Worm (Caenorhabditis elegans) whole organism, young adult: Measurements from ENCODE around the gene C51E3.10.
A peak's percentile ranks its signal among the peaks of the same experiment; 100 is the strongest.

Source experiments
- B0336.3 ChIP-seq: fragments of 200-800 bp; sonication (Bioruptor generic); IDR thresholded peaks from 2 replicates; pipeline ENCODE4 v1.3.6; 2022; ENCODE audit warnings: missing genetic modification characterization, missing compliant biosample characterization
- C17E4.6 ChIP-seq: fragments of 200-800 bp; sonication (Bioruptor generic); IDR thresholded peaks from 2 replicates; pipeline ENCODE4 v1.3.6; 2022; ENCODE audit warnings: missing genetic modification reagents, missing genetic modification characterization, missing compliant biosample characterization
- D2030.7 ChIP-seq: fragments of 200-800 bp; sonication (Bioruptor generic); IDR thresholded peaks from 2 replicates; pipeline ENCODE4 v1.3.6; 2022; ENCODE audit warnings: missing genetic modification reagents, missing genetic modification characterization, missing compliant biosample characterization
- F10E7.11 ChIP-seq: sonication (generic microtip); optimal IDR thresholded peaks from 2 replicates; lab custom pipeline; 2017; ENCODE audit warnings: mild to moderate bottlenecking, missing genetic modification characterization, moderate library complexity, missing compliant biosample characterization
- F33H1.4 ChIP-seq: fragments of 200-800 bp; sonication (Bioruptor generic); IDR thresholded peaks from 2 replicates; pipeline ENCODE4 v1.3.6; 2022; ENCODE audit warnings: missing genetic modification reagents, missing genetic modification characterization, missing compliant biosample characterization
- F39B2.1 ChIP-seq: fragments of 200-800 bp; sonication (Bioruptor generic); IDR thresholded peaks from 2 replicates; pipeline ENCODE4 v1.3.6; 2022; ENCODE audit warnings: missing genetic modification reagents, missing genetic modification characterization, missing compliant biosample characterization
- T26A5.8 ChIP-seq: sonication (generic microtip); optimal IDR thresholded peaks from 2 replicates; lab custom pipeline; 2016; ENCODE audit warnings: missing genetic modification characterization, missing compliant biosample characterization
- akir-1 ChIP-seq: fragments of 200-800 bp; sonication (Bioruptor generic); optimal IDR thresholded peaks from 2 replicates; lab custom pipeline; 2018; ENCODE audit warnings: mild to moderate bottlenecking, missing genetic modification characterization, moderate library complexity, missing compliant biosample characterization
- ama-1 ChIP-seq, 3 experiments: fragments of 150-350 bp in 1 of 3; sonication (generic microtip) in 2 of 3; optimal IDR thresholded peaks; 2 replicates each; lab custom pipeline; 2014 to 2018; ENCODE audit warnings: missing biosample characterization in 2 of 3, missing genetic modification characterization in 2 of 3, missing genetic modification reagents in 2 of 3
- athp-1 ChIP-seq: sonication (generic microtip); optimal IDR thresholded peaks from 2 replicates; lab custom pipeline; 2017; ENCODE audit warnings: mild to moderate bottlenecking, missing genetic modification characterization, missing compliant biosample characterization
- attf-3 ChIP-seq: fragments of 200-800 bp; sonication (Bioruptor generic); conservative IDR thresholded peaks from 2 replicates; pipeline ENCODE4 v1.3.6; 2022; ENCODE audit warnings: missing genetic modification reagents, missing genetic modification characterization, missing compliant biosample characterization
- bed-2 ChIP-seq: fragments of 200-800 bp; sonication (Bioruptor generic); IDR thresholded peaks from 2 replicates; pipeline ENCODE4 v1.3.6; 2022; ENCODE audit warnings: missing genetic modification reagents, missing genetic modification characterization, missing compliant biosample characterization
- ccch-3 ChIP-seq: fragments of 200-800 bp; sonication (Bioruptor generic); optimal IDR thresholded peaks from 2 replicates; lab custom pipeline; 2018; ENCODE audit warnings: mild to moderate bottlenecking, missing genetic modification characterization, missing compliant biosample characterization
- cebp-1 ChIP-seq, 2 experiments: fragments of 200-800 bp in 1 of 2; sonication (Bioruptor generic) in 1 of 2; sonication (generic microtip) in 1 of 2; IDR thresholded peaks in 1 of 2; optimal IDR thresholded peaks in 1 of 2; 2 replicates each; pipeline versions ENCODE4 v1.3.6 to Lab custom; 2017 to 2022; ENCODE audit warnings: missing compliant biosample characterization in 2 of 2, missing genetic modification characterization in 2 of 2, mild to moderate bottlenecking in 1 of 2, missing genetic modification reagents in 1 of 2, moderate library complexity in 1 of 2
- ceh-100 ChIP-seq: fragments of 200-800 bp; sonication (Bioruptor generic); IDR thresholded peaks from 2 replicates; pipeline ENCODE4 v1.3.6; 2022; ENCODE audit warnings: missing genetic modification reagents, missing genetic modification characterization, missing compliant biosample characterization
- ceh-27 ChIP-seq: fragments of 200-800 bp; sonication (Bioruptor generic); optimal IDR thresholded peaks from 2 replicates; lab custom pipeline; 2018; ENCODE audit warnings: mild to moderate bottlenecking, missing genetic modification characterization, moderate library complexity, missing compliant biosample characterization
- ceh-40 ChIP-seq: fragments of 200-800 bp; sonication (Bioruptor generic); IDR thresholded peaks from 2 replicates; pipeline ENCODE4 v1.3.6; 2022; ENCODE audit warnings: missing genetic modification characterization, missing compliant biosample characterization
- ceh-91 ChIP-seq: fragments of 200-800 bp; sonication (Bioruptor generic); IDR thresholded peaks from 2 replicates; pipeline ENCODE4 v1.3.6; 2022; ENCODE audit warnings: missing genetic modification reagents, missing genetic modification characterization, missing compliant biosample characterization
- chd-7 ChIP-seq: sonication (generic microtip); optimal IDR thresholded peaks from 2 replicates; lab custom pipeline; 2016; ENCODE audit warnings: mild to moderate bottlenecking, missing genetic modification characterization, moderate library complexity, missing compliant biosample characterization
- dpff-1 ChIP-seq: sonication (generic microtip); optimal IDR thresholded peaks from 2 replicates; lab custom pipeline; 2017; ENCODE audit warnings: mild to moderate bottlenecking, missing genetic modification characterization, missing compliant biosample characterization
- efl-1 ChIP-seq: fragments of 150-350 bp; optimal IDR thresholded peaks from 2 replicates; lab custom pipeline; 2014; ENCODE audit warnings: missing biosample characterization, missing genetic modification reagents, missing genetic modification characterization
- egrh-3 ChIP-seq: fragments of 200-800 bp; sonication (Bioruptor generic); IDR thresholded peaks from 2 replicates; pipeline ENCODE4 v1.3.6; 2022; ENCODE audit warnings: missing genetic modification reagents, missing genetic modification characterization, missing compliant biosample characterization
- gei-17 ChIP-seq: fragments of 200-800 bp; sonication (Bioruptor generic); optimal IDR thresholded peaks from 2 replicates; lab custom pipeline; 2018; ENCODE audit warnings: mild to moderate bottlenecking, missing genetic modification characterization, missing compliant biosample characterization
- hsf-1 ChIP-seq: fragments of 200-800 bp; sonication (Bioruptor generic); IDR thresholded peaks from 2 replicates; pipeline ENCODE4 v1.3.6; 2022; ENCODE audit warnings: missing genetic modification reagents, missing genetic modification characterization, missing compliant biosample characterization
- lag-1 ChIP-seq: fragments of 200-800 bp; sonication (Bioruptor generic); IDR thresholded peaks from 2 replicates; pipeline ENCODE4 v1.3.6; 2022; ENCODE audit warnings: missing genetic modification reagents, missing genetic modification characterization, missing compliant biosample characterization
- lin-54 ChIP-seq: fragments of 200-800 bp; sonication (Bioruptor generic); optimal IDR thresholded peaks from 2 replicates; lab custom pipeline; 2018; ENCODE audit warnings: mild to moderate bottlenecking, missing genetic modification characterization, missing compliant biosample characterization
- madf-10 ChIP-seq: sonication (generic microtip); optimal IDR thresholded peaks from 2 replicates; lab custom pipeline; 2016; ENCODE audit warnings: mild to moderate bottlenecking, missing genetic modification characterization, missing compliant biosample characterization
- madf-6 ChIP-seq: fragments of 200-800 bp; sonication (Bioruptor generic); IDR thresholded peaks from 2 replicates; pipeline ENCODE4 v1.3.6; 2022; ENCODE audit warnings: missing genetic modification reagents, missing genetic modification characterization, missing compliant biosample characterization
- mel-28 ChIP-seq: sonication (generic microtip); optimal IDR thresholded peaks from 2 replicates; lab custom pipeline; 2016; ENCODE audit warnings: borderline replicate concordance, mild to moderate bottlenecking, missing genetic modification characterization, missing compliant biosample characterization
- nfya-2 ChIP-seq: fragments of 200-800 bp; sonication (Bioruptor generic); IDR thresholded peaks from 2 replicates; pipeline ENCODE4 v1.3.6; 2022; ENCODE audit warnings: missing genetic modification reagents, missing genetic modification characterization, missing compliant biosample characterization
- nfyb-1 ChIP-seq: fragments of 200-800 bp; sonication (Bioruptor generic); IDR thresholded peaks from 2 replicates; pipeline ENCODE4 v1.3.6; 2022; ENCODE audit warnings: missing genetic modification reagents, missing genetic modification characterization, missing compliant biosample characterization
- nhr-27 ChIP-seq: fragments of 200-800 bp; sonication (Bioruptor generic); optimal IDR thresholded peaks from 2 replicates; lab custom pipeline; 2018; ENCODE audit warnings: mild to moderate bottlenecking, missing genetic modification characterization, moderate library complexity, missing compliant biosample characterization
- sea-2 ChIP-seq: fragments of 200-800 bp; sonication (Bioruptor generic); IDR thresholded peaks from 2 replicates; pipeline ENCODE4 v1.3.6; 2022; ENCODE audit warnings: missing genetic modification characterization, missing compliant biosample characterization
- snpc-4 ChIP-seq, 5 experiments: fragments of 150-350 bp in 1 of 5; sonication (generic microtip) in 4 of 5; optimal IDR thresholded peaks; 2 replicates each; lab custom pipeline; 2014 to 2018; ENCODE audit warnings: missing genetic modification characterization in 5 of 5, missing biosample characterization in 3 of 5, antibody characterized with exemption in 2 of 5, mild to moderate bottlenecking in 2 of 5, missing compliant biosample characterization in 2 of 5, missing genotype in 2 of 5, moderate library complexity in 2 of 5, missing genetic modification reagents in 1 of 5
- somi-1 ChIP-seq: fragments of 200-800 bp; sonication (Bioruptor generic); optimal IDR thresholded peaks from 2 replicates; lab custom pipeline; 2018; ENCODE audit warnings: mild to moderate bottlenecking, missing genetic modification characterization, missing compliant biosample characterization
- sptf-2 ChIP-seq: fragments of 200-800 bp; sonication (Bioruptor generic); optimal IDR thresholded peaks from 2 replicates; lab custom pipeline; 2018; ENCODE audit warnings: mild to moderate bottlenecking, missing genetic modification characterization, missing compliant biosample characterization
- tbx-9 ChIP-seq: sonication (generic microtip); optimal IDR thresholded peaks from 2 replicates; lab custom pipeline; 2016; ENCODE audit warnings: borderline replicate concordance, missing genetic modification characterization, inconsistent platforms, missing compliant biosample characterization
- unc-62 ChIP-seq: fragments of 150-350 bp; optimal IDR thresholded peaks from 2 replicates; lab custom pipeline; 2014; ENCODE audit warnings: missing biosample characterization, missing genetic modification reagents, missing genetic modification characterization
- zfh-2 ChIP-seq: fragments of 200-800 bp; sonication (Bioruptor generic); conservative IDR thresholded peaks from 2 replicates; pipeline ENCODE4 v1.3.6; 2022; ENCODE audit warnings: missing genetic modification reagents, missing genetic modification characterization, missing compliant biosample characterization

Gene C51E3.10

ce11 chrV:10174632-10175075 lies 13.7 kb upstream of the C51E3.10 start (continued):
- TF ChIP-seq ceh-27 (GFP tag; lab: Kevin White, UChicago) (peak; percentile 58), gei-17 (no peak), F10E7.11 (tag; lab: Kevin White, UChicago) (no peak), snpc-4 (GFP tag; optimal IDR thresholded peaks at IDR 0.05; lab: Kevin White, UChicago) (no peak), snpc-4 (tag; optimal IDR thresholded peaks at IDR 0.05; lab: Kevin White, UChicago) (peak in 1 of 4 experiments; percentile 5), F33H1.4 (GFP tag; lab: Robert Waterston, UW) (no peak), tbx-9 (tag; lab: Kevin White, UChicago) (no peak), bed-2 (no peak), sea-2 (GFP tag; lab: Robert Waterston, UW) (no peak), somi-1 (GFP tag; lab: Kevin White, UChicago) (peak; percentile 69), ceh-40 (GFP tag; lab: Robert Waterston, UW) (no peak), chd-7 (peak; percentile 57), ceh-91 (GFP tag; lab: Robert Waterston, UW) (no peak), mel-28 (tag; lab: Kevin White, UChicago) (no peak), hsf-1 (GFP tag; lab: Robert Waterston, UW) (no peak), C17E4.6 (no peak), madf-6 (GFP tag; lab: Robert Waterston, UW) (no peak), unc-62 (GFP tag; lab: Kevin White, UChicago) (no peak), B0336.3 (0 out of 2 replicates have a peak, but pooled peaks have one; percentile 17), D2030.7 (GFP tag; lab: Robert Waterston, UW) (no peak), T26A5.8 (tag; lab: Kevin White, UChicago) (no peak), ccch-3 (GFP tag; lab: Kevin White, UChicago) (no peak), nfya-2 (GFP tag; lab: Robert Waterston, UW) (no peak), attf-3 (no peak), lin-54 (GFP tag; lab: Kevin White, UChicago) (no peak), lag-1 (GFP tag; lab: Robert Waterston, UW) (no peak), cebp-1 (GFP tag; IDR thresholded peaks at IDR 0.05; lab: Robert Waterston, UW) (no peak), cebp-1 (tag; optimal IDR thresholded peaks at IDR 0.05; lab: Kevin White, UChicago) (peak; percentile 71), akir-1 (GFP tag; lab: Kevin White, UChicago) (no peak), F39B2.1 (GFP tag; lab: Robert Waterston, UW) (no peak), ceh-100 (GFP tag; lab: Robert Waterston, UW) (no peak), nhr-27 (tag; lab: Kevin White, UChicago) (no peak), nfyb-1 (GFP tag; lab: Robert Waterston, UW) (peak; percentile 85)

- no peak for TF ChIP-seq hsf-1 (GFP tag; lab: Robert Waterston, UW)
- TF ChIP-seq egrh-3 (GFP tag; lab: Robert Waterston, UW): no peak
- TF ChIP-seq nhr-27 (tag; lab: Kevin White, UChicago): no peak
- TF ChIP-seq athp-1 (tag; lab: Kevin White, UChicago): no peak
- no peak for TF ChIP-seq efl-1 (GFP tag; lab: Kevin White, UChicago)
- TF ChIP-seq ama-1 (optimal IDR thresholded peaks at IDR 0.05; lab: Kevin White, UChicago): no peak
- TF ChIP-seq ama-1 (GFP tag; optimal IDR thresholded peaks at IDR 0.05; lab: Kevin White, UChicago): no peak
- no peak for TF ChIP-seq zfh-2 (GFP tag; lab: Robert Waterston, UW)
- TF ChIP-seq madf-10: no peak
- no peak for TF ChIP-seq dpff-1 (tag; lab: Kevin White, UChicago)
- no peak for TF ChIP-seq sptf-2 (GFP tag; lab: Kevin White, UChicago)
- TF ChIP-seq gei-17: no peak
Observed at ce11 chrV:10173653-10174052, 12.7 kb upstream of the C51E3.10 start, which contains the start of gene egl-3. Gene egl-3 (minus strand): TSS chrV:10173753.
